Fruit fly (Drosophila melanogaster) whole organism, pupa: Measurements from ENCODE around the gene CG5500.

Experiments
- CG10348 ChIP-seq: fragments of 200-800 bp; sonication (Bioruptor generic); IDR thresholded peaks from 2 replicates; pipeline ENCODE4 v1.3.6; 2022; ENCODE audit warnings: missing biosample characterization, missing genetic modification characterization
- CG13204 ChIP-seq: fragments of 200-800 bp; sonication (Bioruptor generic); optimal IDR thresholded peaks from 2 replicates; lab custom pipeline; 2018; ENCODE audit warnings: missing biosample characterization, mild to moderate bottlenecking, missing genetic modification characterization, moderate library complexity
- CG15710 ChIP-seq: fragments of 200-800 bp; sonication (Bioruptor generic); optimal IDR thresholded peaks from 2 replicates; lab custom pipeline; 2018; ENCODE audit warnings: missing biosample characterization, mild to moderate bottlenecking, missing genetic modification characterization, moderate library complexity
- CG34367 ChIP-seq: fragments of 200-800 bp; sonication (Bioruptor generic); optimal IDR thresholded peaks from 2 replicates; lab custom pipeline; 2018; ENCODE audit warnings: missing biosample characterization, mild to moderate bottlenecking, missing genetic modification characterization
- CG4496 ChIP-seq: fragments of 200-800 bp; sonication (Bioruptor generic); IDR thresholded peaks from 3 replicates; pipeline ENCODE4 v1.3.6; 2022; ENCODE audit warnings: missing biosample characterization, missing genetic modification characterization
- CG9948 ChIP-seq: fragments of 200-800 bp; sonication (Bioruptor generic); optimal IDR thresholded peaks from 2 replicates; lab custom pipeline; 2018; ENCODE audit warnings: missing biosample characterization, mild to moderate bottlenecking, missing genetic modification characterization, moderate library complexity
- EcR ChIP-seq: fragments of 200-800 bp; sonication (Bioruptor generic); optimal IDR thresholded peaks from 3 replicates; lab custom pipeline; 2019; ENCODE audit warnings: missing biosample characterization, missing genetic modification characterization, mild to moderate bottlenecking, moderate library complexity, missing genetic modification reagents
- Ets98B ChIP-seq: fragments of 200-800 bp; sonication (Bioruptor generic); IDR thresholded peaks from 2 replicates; pipeline ENCODE4 v1.3.6; 2022; ENCODE audit warnings: missing biosample characterization, missing genetic modification characterization
- Pif1B ChIP-seq: fragments of 200-800 bp; sonication (Bioruptor generic); optimal IDR thresholded peaks from 3 replicates; lab custom pipeline; 2016; ENCODE audit warnings: missing biosample characterization, missing genetic modification characterization
- fd96Ca ChIP-seq: fragments of 200-800 bp; sonication (Bioruptor generic); IDR thresholded peaks from 3 replicates; pipeline ENCODE4 v1.3.6; 2022; ENCODE audit warnings: missing biosample characterization, missing genetic modification characterization

- TF ChIP-seq Pif1B (GFP tag; lab: Kevin White, UChicago) (peak; percentile 55), Ets98B (GFP tag; lab: Robert Waterston, UW) (peak; percentile 68), CG15710 (tag; lab: Kevin White, UChicago) (peak; percentile 36), CG10348 (GFP tag; lab: Robert Waterston, UW) (no peak), CG4496 (peak; percentile 73), fd96Ca (GFP tag; lab: Robert Waterston, UW) (no peak), CG34367 (peak; percentile 0), CG13204 (GFP tag; lab: Kevin White, UChicago) (no peak), EcR (GFP tag; lab: Kevin White, UChicago) (no peak), CG9948 (tag; lab: Kevin White, UChicago) (peak; percentile 20)
Measured at dm6 chr3R:26899982-26900381, 23.6 kb downstream of the CG5500 start.
